Worm (Caenorhabditis elegans) whole organism, mixed stage, embryonic: ENCODE data around the gene math-23.

Source experiments
- bed-3 ChIP-seq: fragments of 200-800 bp; sonication (Bioruptor generic); optimal IDR thresholded peaks from 3 replicates; lab custom pipeline; 2018; ENCODE audit warnings: mild to moderate bottlenecking, missing genetic modification characterization, moderate library complexity, missing compliant biosample characterization
- ces-1 ChIP-seq: fragments of 150-350 bp; optimal IDR thresholded peaks from 2 replicates; lab custom pipeline; 2014; ENCODE audit warnings: missing biosample characterization, missing genetic modification reagents, missing genetic modification characterization
- cnd-1 ChIP-seq: fragments of 200-800 bp; sonication (Bioruptor generic); optimal IDR thresholded peaks from 2 replicates; lab custom pipeline; 2018; ENCODE audit warnings: mild to moderate bottlenecking, missing genetic modification characterization, missing compliant biosample characterization
- drap-1 ChIP-seq: fragments of 200-800 bp; sonication (Bioruptor generic); optimal IDR thresholded peaks from 3 replicates; lab custom pipeline; 2018; ENCODE audit warnings: mild to moderate bottlenecking, missing genetic modification characterization, missing compliant biosample characterization
- elt-1 ChIP-seq: sonication (generic microtip); optimal IDR thresholded peaks from 2 replicates; lab custom pipeline; 2017; ENCODE audit warnings: missing genetic modification characterization, mild to moderate bottlenecking, missing compliant biosample characterization, antibody characterized with exemption, moderate library complexity, borderline replicate concordance; ENCODE audit not compliant: insufficient read depth
- lin-13 ChIP-seq: fragments of 150-350 bp; optimal IDR thresholded peaks from 2 replicates; lab custom pipeline; 2014; ENCODE audit warnings: missing biosample characterization, missing genetic modification characterization
- lsy-2 ChIP-seq: fragments of 150-350 bp; optimal IDR thresholded peaks from 2 replicates; lab custom pipeline; 2014; ENCODE audit warnings: missing biosample characterization, missing genetic modification characterization
- snpc-4 ChIP-seq: fragments of 150-350 bp; optimal IDR thresholded peaks from 2 replicates; lab custom pipeline; 2014; ENCODE audit warnings: missing biosample characterization, missing genetic modification characterization
- unc-62 ChIP-seq: fragments of 150-350 bp; optimal IDR thresholded peaks from 2 replicates; lab custom pipeline; 2014; ENCODE audit warnings: missing biosample characterization, missing genetic modification reagents, missing genetic modification characterization

ce11 chrII:1922665-1923187 lies 20.6 kb downstream of the math-23 start, which contains the start of the genes bath-2 and F52C6.4:
- no peak for TF ChIP-seq ces-1 (GFP tag; lab: Kevin White, UChicago)
- TF ChIP-seq bed-3, result no peak
- TF ChIP-seq snpc-4, result no peak
- no peak for TF ChIP-seq elt-1 (tag; lab: Kevin White, UChicago)
- TF ChIP-seq lsy-2 (tag; lab: Kevin White, UChicago), result no peak
- no peak for TF ChIP-seq cnd-1 (tag; lab: Kevin White, UChicago)
- TF ChIP-seq lin-13, result no peak
- TF ChIP-seq drap-1 (GFP tag; lab: Kevin White, UChicago), result no peak
- no peak for TF ChIP-seq unc-62 (GFP tag; lab: Kevin White, UChicago)
